Fruit fly (Drosophila melanogaster): Measurements from ENCODE around the gene ldd.
A peak's percentile ranks its signal among the peaks of the same experiment; 100 is the strongest.

ldd gene

DNA sequence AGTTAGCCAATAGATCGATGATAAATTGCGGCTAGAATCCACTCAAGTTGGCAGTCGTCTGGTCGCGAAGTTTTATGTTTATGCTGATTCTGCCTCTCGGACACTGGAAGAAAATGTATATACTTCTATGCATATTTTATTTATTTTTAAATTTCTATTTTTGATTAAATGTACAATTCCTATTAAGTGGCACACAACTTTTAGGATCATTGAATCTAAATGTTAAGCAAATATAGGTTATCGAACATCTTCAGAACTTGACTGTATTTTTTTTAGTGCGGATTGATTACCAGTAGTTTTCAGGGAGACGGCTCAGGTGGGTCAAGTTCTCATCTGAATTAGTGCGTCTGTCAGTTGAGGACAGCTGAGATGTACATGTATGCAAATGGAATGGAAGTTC is 3.8 kb downstream of the ldd start:
- TF ChIP-seq EcR (GFP tag; optimal IDR thresholded peaks at IDR 0.05) (no peak), Pif1B (GFP tag; optimal IDR thresholded peaks at IDR 0.05) (peak; percentile 25), Ets98B (GFP tag; IDR thresholded peaks at IDR 0.05) (0 out of 2 replicates have a peak, but pooled peaks have one; percentile 6), gl (tag; optimal IDR thresholded peaks at IDR 0.05) (peak; percentile 17), CG34367 (tag; optimal IDR thresholded peaks at IDR 0.05) (peak; percentile 55), CG17806 (tag; optimal IDR thresholded peaks at IDR 0.05) (peak; percentile 73), CG4496 (GFP tag; IDR thresholded peaks at IDR 0.05) (peak; percentile 56; the same call in 2 of the 3 replicates), fd96Ca (GFP tag; IDR thresholded peaks at IDR 0.05) (no peak), CG13204 (GFP tag; optimal IDR thresholded peaks at IDR 0.05) (no peak), CG9948 (tag; optimal IDR thresholded peaks at IDR 0.05) (peak; percentile 67), CG8301 (tag; optimal IDR thresholded peaks at IDR 0.05) (peak; percentile 39), rn (GFP tag; IDR thresholded peaks at IDR 0.05) (no peak), Snoo (tag; optimal IDR thresholded peaks at IDR 0.05) (no peak), D1 (tag; optimal IDR thresholded peaks at IDR 0.05) (peak; percentile 33), CG32121 (GFP tag; IDR thresholded peaks at IDR 0.05) (no peak), CG8159 (tag; optimal IDR thresholded peaks at IDR 0.05) (peak; percentile 80), Pif1A (GFP tag; optimal IDR thresholded peaks at IDR 0.05) (peak; percentile 36), CG15710 (tag; optimal IDR thresholded peaks at IDR 0.05) (peak; percentile 69), CG14655 (GFP tag; optimal IDR thresholded peaks at IDR 0.05) (peak; percentile 67), CG10348 (GFP tag; IDR thresholded peaks at IDR 0.05) (no peak), CG12605 (GFP tag; IDR thresholded peaks at IDR 0.05) (peak; percentile 11; the same call in 1 of the 2 replicates)

DNA sequence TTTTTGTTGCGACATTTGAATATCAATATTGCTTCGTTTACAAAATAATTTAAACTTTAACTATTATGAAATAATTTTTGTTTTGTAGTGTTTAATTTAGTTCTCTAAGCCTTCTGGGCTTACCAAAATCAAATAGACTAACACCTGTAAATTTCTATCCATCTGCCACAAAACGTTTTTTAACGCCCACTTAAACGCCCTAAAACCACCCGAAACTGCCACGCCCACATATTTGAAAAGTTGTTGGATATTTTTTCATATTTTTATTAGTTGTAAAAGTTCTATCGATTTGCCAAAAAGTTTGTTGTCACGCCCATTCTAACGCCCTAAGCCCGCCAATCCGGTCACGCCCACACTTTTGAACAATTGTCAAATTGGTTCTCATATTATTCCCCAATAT is 23.5 kb downstream of the ldd start, which contains the start of gene CG45154:
CG45154 (minus strand) TSS at position 101 of the 400 bp plus-strand sequence.
- TF ChIP-seq CG32121 (GFP tag; IDR thresholded peaks at IDR 0.05) (no peak), CG14655 (GFP tag; optimal IDR thresholded peaks at IDR 0.05) (no peak), fd96Ca (GFP tag; IDR thresholded peaks at IDR 0.05) (no peak), Snoo (tag; optimal IDR thresholded peaks at IDR 0.05) (no peak), CG10348 (GFP tag; IDR thresholded peaks at IDR 0.05) (no peak), CG17806 (tag; optimal IDR thresholded peaks at IDR 0.05) (no peak), CG8301 (tag; optimal IDR thresholded peaks at IDR 0.05) (no peak), Ets98B (GFP tag; IDR thresholded peaks at IDR 0.05) (no peak), Pif1A (GFP tag; optimal IDR thresholded peaks at IDR 0.05) (no peak), CG13204 (GFP tag; optimal IDR thresholded peaks at IDR 0.05) (no peak), gl (tag; optimal IDR thresholded peaks at IDR 0.05) (no peak), D1 (tag; optimal IDR thresholded peaks at IDR 0.05) (no peak), CG4496 (GFP tag; IDR thresholded peaks at IDR 0.05) (no peak), CG8159 (tag; optimal IDR thresholded peaks at IDR 0.05) (no peak), EcR (GFP tag; optimal IDR thresholded peaks at IDR 0.05) (no peak), CG34367 (tag; optimal IDR thresholded peaks at IDR 0.05) (no peak), Pif1B (GFP tag; optimal IDR thresholded peaks at IDR 0.05) (no peak), rn (GFP tag; IDR thresholded peaks at IDR 0.05) (no peak), CG12605 (GFP tag; IDR thresholded peaks at IDR 0.05) (no peak)
